Worm (Caenorhabditis elegans): Measurements from ENCODE around the gene fbxb-37.

The fbxb-37 gene

ce11 chrII:2093456-2093926, at the start of gene fbxb-37:
TSS of gene fbxb-37 (minus strand) at chrII:2093876.
- TF ChIP-seq unc-62 (GFP tag; optimal IDR thresholded peaks at IDR 0.05) = no peak

DNA sequence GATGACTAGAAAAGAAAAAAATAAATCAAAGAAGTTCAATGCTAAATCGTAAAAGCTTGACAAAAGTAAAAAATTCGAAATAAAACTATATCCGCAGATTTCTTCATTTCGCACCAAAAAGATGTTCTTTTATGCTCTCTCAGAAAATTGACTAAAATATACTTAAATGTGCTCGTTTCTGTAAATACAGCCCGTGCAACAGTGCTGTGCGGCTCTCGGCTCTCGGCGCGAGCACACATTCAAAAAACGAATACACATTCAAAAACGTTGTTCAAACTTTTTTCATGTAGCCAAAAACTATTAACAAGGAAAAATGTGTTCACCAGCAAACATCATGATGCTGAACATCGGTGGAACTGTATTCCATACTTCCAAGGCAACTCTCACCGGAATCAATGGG, 47.1 kb upstream of the fbxb-37 start, which contains the start of gene C40A11.3:
TSS of gene C40A11.3 (plus strand) at position 301 of the 400 bp plus-strand sequence.
- TF ChIP-seq unc-62 (GFP tag; optimal IDR thresholded peaks at IDR 0.05) = no peak

- no peak for TF ChIP-seq unc-62 (GFP tag; optimal IDR thresholded peaks at IDR 0.05)
Measured at ce11 chrII:2138901-2139300, 45.2 kb upstream of the fbxb-37 start.

DNA sequence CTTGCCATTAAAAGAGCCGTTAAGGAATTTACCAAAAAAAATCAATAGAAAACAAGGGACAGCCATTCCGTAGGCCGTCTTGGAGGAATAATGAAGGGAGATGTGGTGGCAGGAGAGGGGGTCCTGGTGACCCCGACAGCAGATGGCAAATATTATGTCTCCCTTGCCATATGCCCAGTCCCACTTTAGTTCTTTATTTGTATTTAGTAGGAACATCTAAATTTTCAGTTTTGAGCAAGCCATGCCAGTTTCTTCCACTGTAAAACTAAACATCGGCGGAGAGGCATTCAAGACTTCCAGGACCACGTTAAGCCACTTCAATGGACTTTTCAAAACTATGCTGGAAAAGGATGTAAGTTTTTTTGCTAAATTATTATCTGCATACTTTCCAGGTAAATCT, 43.6 kb upstream of the fbxb-37 start, which contains the start of gene C40A11.4:
TSS of gene C40A11.4 (plus strand) at position 188 of the 400 bp plus-strand sequence.
- TF ChIP-seq unc-62 (GFP tag; optimal IDR thresholded peaks at IDR 0.05) = no peak

ce11 chrII:2135604-2136003, 41.9 kb upstream of the fbxb-37 start, which contains the start of gene hpo-7:
TSS of gene hpo-7 (minus strand) at chrII:2135704.
- TF ChIP-seq unc-62 (GFP tag; optimal IDR thresholded peaks at IDR 0.05) = no peak

DNA sequence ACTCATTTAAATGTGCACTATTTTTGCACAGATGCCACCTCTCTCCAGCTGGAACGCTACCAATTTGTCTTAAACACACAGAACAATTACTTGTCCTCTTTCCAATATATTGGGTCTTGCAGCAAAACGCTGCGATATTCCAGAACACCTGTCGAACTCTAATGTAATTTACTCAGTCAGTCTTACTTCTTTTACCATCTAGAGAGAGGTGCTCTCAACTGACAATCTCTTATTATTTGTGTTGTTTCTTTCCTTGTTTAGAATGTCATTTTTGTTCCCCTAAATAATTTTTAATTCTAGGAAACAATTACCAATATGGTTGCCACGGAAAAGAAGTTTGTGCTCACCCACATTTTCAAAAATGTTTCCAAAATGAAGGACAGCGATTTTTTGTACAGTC, 37.1 kb upstream of the fbxb-37 start, which contains the start of gene sdz-28:
TSS of gene sdz-28 (plus strand) at position 301 of the 400 bp plus-strand sequence.
- TF ChIP-seq unc-62 (GFP tag; optimal IDR thresholded peaks at IDR 0.05) = no peak

DNA sequence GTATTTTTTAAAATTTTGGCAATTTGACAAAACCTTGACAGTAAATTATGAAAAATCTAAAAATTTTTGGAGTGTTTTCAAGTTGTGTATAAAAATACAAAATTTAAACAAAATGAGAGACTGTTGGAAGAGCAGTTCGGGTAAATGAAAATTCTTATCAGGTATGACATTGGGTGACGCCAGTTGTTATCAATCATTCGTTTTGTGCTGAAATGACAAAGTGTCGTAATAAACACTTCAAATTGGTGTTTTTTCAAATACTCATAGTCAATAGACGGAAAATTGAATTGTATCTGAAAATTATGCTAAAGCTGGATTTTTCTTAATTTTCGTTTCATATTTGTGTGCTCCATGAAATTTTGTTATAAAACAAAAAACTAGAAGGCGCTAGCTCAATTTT, 29.1 kb upstream of the fbxb-37 start:
- TF ChIP-seq unc-62 (GFP tag; optimal IDR thresholded peaks at IDR 0.05) = no peak

- no peak for TF ChIP-seq unc-62 (GFP tag; optimal IDR thresholded peaks at IDR 0.05)
Measured at ce11 chrII:2122091-2122490, 28.4 kb upstream of the fbxb-37 start, which contains the start of gene math-37. TSS of gene math-37 (minus strand) at chrII:2122191.

ce11 chrII:2116794-2117193, 23.1 kb upstream of the fbxb-37 start, which contains the start of gene srh-195:
TSS of gene srh-195 (minus strand) at chrII:2116894.
- no peak for TF ChIP-seq unc-62 (GFP tag; optimal IDR thresholded peaks at IDR 0.05)

DNA sequence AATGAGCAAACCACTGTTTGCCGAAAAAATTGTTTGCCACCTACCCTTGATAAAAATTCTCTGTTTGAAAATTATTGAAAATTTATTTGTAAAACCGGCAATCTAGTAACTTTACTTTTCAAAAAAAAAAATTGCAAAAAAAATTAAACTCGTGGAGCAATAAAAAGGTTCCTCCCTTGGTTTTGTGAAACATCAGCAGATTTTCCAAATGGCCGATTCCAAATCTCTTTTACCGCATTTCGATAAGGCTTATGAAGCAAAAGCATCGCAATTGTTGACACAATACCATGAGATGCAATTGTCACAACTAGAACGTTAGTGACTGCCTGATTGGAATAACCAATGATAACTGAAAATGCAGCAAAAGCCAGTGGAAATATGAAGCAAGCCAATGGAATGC, 20.8 kb upstream of the fbxb-37 start:
- no peak for TF ChIP-seq unc-62 (GFP tag; optimal IDR thresholded peaks at IDR 0.05)

DNA sequence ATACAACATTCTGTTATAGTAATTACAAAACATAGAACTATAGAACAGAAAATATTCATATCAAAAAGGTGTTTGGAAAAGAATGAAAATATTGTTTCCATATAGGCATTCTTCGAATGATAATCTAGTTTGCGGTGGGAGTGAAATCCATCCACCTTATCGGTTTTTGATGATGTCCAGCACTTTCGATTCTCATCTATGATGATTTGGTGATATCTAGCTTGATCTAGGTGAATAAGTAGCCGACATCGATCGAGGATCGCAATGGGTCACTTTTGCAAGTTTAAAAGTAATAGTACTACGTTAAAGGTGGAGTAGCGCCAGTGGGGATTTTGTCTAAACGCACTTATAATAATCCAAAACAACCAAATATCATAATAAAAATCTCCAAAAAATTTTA, 19.3 kb upstream of the fbxb-37 start, which contains the start of gene R52.6:
TSS of gene R52.6 (minus strand) at position 101 of the 400 bp plus-strand sequence.
- no peak for TF ChIP-seq unc-62 (GFP tag; optimal IDR thresholded peaks at IDR 0.05)

- TF ChIP-seq unc-62 (GFP tag; optimal IDR thresholded peaks at IDR 0.05) = no peak
Measured at ce11 chrII:2109943-2110342, 16.3 kb upstream of the fbxb-37 start, which contains the start of gene R52.5. TSS of gene R52.5 (minus strand) at chrII:2110043.

- no peak for TF ChIP-seq unc-62 (GFP tag; optimal IDR thresholded peaks at IDR 0.05)
Measured at ce11 chrII:2108295-2108694, 14.6 kb upstream of the fbxb-37 start, which contains the start of gene R52.4. TSS of gene R52.4 (minus strand) at chrII:2108395.

DNA sequence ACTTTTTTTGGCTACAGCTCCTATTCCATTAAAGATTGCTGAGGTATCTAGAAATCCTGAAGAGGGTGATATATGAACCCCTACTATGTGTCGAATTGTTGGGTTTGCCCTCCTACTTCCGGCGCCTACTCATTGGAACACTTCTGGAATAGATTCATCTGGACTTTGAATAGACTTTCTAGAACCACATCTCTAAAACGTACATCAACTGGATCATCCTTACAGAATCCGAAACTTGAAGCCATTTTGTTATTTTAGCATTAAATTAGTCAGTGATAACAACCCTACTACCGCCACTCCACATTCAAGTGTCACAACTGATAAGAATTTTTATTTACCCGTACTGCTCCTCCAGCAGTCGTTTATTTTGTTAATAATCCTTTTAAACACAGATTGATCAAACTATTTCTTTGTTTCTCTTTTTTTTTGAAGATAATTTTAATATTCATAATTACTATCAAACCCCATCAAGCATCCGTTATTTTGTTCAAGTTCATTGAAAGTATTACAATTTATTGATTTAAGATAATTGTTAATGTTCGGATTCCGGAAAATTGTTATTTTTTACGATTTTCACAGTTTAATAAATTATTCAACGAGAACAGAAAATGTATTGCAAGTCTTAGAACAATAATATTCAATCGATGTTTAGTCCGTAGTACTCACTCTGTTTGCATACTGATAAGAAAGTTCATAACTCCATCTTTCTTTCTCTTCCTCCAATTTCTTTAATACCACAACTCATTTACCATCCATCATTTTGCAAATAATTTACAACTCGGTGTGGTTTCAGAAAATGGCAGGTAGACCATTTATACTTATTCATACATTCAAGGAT, 5.7 kb upstream of the fbxb-37 start, which contains the start of gene math-42:
TSS of gene math-42 (plus strand) at position 788 of the 838 bp plus-strand sequence.
- no peak for TF ChIP-seq unc-62 (GFP tag; optimal IDR thresholded peaks at IDR 0.05)

DNA sequence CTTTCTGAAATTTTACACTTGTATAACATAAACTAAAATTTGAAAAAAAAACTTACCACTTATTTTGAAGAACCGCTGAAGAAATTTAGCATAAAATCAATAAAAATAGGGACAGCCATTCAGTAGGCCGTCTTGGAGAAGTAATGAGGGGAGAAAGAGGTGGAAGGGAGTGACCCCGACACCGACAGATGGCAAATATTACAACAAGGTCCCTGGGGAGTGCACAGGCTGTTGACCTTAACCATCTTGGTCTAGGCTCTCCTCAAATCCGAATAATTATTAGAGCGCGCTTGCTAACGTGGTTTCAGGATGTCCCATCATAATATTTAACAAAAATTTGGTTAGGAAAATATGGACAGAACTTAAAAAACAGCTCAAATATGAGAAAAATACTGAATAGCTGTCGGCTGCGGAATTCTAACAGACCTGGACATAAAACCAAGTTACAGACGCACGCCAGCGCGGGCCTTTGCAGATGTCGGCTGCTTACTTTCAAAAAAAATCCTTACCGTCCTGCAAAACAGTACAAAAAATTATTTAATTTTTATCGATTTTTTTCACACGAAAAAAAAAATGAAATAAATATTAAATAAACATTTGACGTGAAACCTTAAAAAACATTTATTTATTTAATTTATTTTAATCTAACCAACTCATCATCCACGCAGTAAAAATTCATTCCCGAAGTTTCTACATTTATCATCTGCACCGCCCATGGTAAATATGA, 1.4 kb upstream of the fbxb-37 start, which contains the start of gene T16A1.2:
TSS of gene T16A1.2 (plus strand) at position 677 of the 727 bp plus-strand sequence.
- TF ChIP-seq unc-62 (GFP tag; optimal IDR thresholded peaks at IDR 0.05) = no peak

DNA sequence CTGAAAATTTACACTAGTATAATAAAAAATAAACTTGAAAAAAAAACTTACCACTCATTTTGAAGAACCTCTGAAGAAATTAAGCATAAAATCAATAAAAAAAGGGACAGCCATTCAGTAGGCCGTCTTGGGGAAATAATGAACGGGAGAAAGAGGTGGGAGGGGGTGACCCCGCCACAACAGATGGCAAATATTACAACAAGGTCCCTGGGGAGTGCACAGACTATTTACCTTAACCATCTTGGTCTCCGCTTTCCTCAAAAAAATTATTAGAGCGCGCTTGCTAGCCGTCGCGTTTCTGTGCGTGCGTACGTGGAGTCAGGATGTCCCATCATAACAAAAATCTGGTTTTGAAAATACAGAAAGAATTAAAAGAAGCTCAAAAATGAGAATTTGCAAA, 1.7 kb downstream of the fbxb-37 start, which contains the start of gene T16A1.10:
TSS of gene T16A1.10 (minus strand) at position 123 of the 400 bp plus-strand sequence.
- TF ChIP-seq unc-62 (GFP tag; optimal IDR thresholded peaks at IDR 0.05) = no peak
